Fruit fly (Drosophila melanogaster) ovary, adult (tissue): Measurements from ENCODE around the gene MBD-like.

Experiments
- CG17801 ChIP-seq: fragments of 200-800 bp; optimal IDR thresholded peaks from 2 replicates; lab custom pipeline; 2019; ENCODE audit warnings: missing biosample characterization, mild to moderate bottlenecking, missing genetic modification characterization, moderate library complexity; ENCODE audit not compliant: partially characterized antibody

The MBD-like gene

DNA sequence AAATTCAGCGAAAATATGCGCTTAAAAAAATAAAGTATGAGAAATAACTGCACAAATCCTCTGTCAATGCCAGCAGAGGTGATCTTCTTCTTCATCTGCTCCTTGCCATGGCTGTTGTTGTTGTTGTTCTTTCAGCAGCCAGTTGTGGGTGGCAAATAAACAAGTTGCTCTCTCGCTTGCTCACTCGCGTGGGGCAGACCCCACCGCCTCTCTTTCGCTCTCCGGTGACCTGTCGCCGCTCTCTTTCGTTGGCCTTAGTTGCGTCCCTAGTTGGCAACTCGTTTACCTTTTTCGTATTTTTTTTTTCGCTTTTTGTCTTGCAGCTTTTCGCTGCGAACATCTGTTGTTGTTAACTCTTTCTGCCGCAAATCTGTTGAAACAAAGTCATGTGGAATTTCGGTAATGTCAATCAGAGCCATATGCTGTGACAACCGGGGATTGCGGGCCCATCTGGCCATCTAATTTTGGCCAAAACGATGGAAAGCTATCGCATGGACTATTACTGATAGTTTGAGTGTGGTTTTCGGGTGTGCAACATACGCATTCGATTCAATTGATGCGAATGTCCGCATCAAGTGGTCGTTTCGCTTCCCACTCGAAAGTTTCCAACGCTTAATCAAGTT is 24.9 kb upstream of the MBD-like start:
- TF ChIP-seq CG17801 (GFP tag; lab: Kevin White, UChicago) = no peak

DNA sequence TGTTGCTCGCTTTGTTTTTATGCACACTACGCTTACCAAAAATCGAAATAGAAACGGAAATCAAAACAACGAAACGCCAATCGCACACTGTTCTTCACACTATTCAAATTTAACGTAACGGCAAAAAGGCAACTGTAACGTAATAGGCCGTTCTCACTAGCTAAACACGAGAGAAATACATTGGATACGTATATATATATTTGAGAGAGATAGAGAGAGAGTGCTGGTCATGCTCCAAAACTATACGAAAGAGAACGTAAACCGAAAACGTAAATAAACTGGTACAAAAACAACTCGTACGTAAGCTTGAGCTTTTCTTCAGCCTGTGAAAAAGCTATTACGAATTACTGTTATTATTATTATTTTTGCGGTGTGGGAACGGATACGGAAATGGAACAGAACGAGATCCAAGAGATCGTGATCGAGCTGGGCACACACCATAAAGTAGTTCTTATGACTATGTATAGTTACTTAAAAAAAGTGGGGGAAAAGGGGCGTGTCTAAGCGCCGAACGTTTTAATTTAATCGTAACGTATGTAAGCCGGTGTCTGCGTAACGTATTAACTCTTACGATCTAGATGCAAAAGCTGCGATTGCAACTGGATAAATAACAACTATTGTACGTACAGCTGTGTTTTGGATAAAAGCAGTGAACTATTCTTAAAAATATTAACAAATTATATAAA is 15.9 kb upstream of the MBD-like start:
- no peak for TF ChIP-seq CG17801 (GFP tag; lab: Kevin White, UChicago)

DNA sequence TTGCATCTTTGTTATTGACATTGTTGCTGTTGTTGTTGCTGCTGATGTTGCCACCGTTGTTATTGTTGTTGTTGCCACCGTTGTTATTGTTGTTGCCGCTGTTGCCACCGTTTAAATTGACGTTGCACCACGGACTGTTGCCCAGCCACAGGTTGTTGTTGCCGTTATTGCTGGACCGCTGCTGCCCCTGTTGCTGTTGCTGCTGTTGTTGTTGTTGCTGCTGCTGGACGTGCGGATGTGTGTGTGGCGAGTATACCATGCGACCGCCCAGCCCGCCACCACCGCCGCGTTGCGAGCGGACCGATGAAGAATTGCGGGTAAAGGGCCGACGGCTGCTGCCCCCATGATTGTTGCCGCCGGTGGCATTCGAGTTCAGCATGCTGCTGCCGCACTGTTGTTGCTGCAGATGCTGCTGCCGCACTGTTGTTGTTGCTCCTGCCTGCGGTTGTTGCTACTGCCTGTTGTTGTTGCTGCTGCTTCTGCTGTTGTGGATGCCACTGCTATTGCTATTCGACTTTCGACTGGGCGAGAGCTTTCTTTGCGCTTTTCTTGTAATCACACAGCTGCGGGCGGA is 12.7 kb upstream of the MBD-like start:
- no peak for TF ChIP-seq CG17801 (GFP tag; lab: Kevin White, UChicago)

dm6 chr3R:9548769-9549168 is 10.8 kb upstream of the MBD-like start:
- TF ChIP-seq CG17801 (GFP tag; lab: Kevin White, UChicago) = no peak

- TF ChIP-seq CG17801 (GFP tag; lab: Kevin White, UChicago) = no peak
These were observed 9.1 kb upstream of the MBD-like start for dm6 chr3R:9550265-9551012.

DNA sequence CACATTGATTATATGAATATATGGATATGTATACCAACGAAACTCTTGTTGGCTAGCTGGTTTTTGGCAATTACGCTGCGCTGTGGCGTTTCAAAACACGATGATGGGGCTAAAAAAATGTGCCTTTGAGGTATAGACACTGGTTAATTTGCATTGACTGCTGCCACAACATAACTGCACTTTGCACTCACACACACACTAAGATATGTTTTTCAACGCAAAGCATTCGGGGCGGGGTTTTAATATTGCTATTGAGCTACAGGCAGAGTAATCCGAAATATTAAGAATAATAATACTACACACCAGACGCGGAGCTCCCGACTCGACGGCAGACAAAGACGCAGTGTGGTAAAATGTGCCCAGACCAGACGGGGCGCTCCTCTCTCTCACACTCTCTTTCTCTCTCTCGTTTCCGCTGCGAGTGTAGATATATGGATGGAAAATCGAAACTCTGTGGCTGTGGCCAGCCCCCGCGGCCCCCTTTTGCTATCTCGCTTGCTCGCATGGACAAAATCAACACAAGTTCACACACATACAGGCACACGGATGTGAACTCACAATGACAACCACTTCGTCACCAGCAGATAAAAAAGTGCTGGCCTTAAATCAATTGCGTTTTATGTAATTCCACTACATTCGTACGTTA is 8.4 kb upstream of the MBD-like start:
- TF ChIP-seq CG17801 (GFP tag; lab: Kevin White, UChicago) = peak; percentile 43

- TF ChIP-seq CG17801 (GFP tag; lab: Kevin White, UChicago) = no peak
These were observed 7.7 kb upstream of the MBD-like start, which contains the start of the genes mura and RnpS1 for dm6 chr3R:9551659-9552435. mura (minus strand) TSS chr3R:9551806. RnpS1 (plus strand) TSS chr3R:9552034.

dm6 chr3R:9555334-9555974 is 4.1 kb upstream of the MBD-like start, which contains the start of the genes CG9386 and BckdhA:
CG9386 (minus strand) TSS chr3R:9555408.
BckdhA (plus strand) TSS chr3R:9555785.
- no peak for TF ChIP-seq CG17801 (GFP tag; lab: Kevin White, UChicago)

- TF ChIP-seq CG17801 (GFP tag; lab: Kevin White, UChicago) = no peak
These were observed 1.6 kb downstream of the MBD-like start for dm6 chr3R:9561121-9561520.

DNA sequence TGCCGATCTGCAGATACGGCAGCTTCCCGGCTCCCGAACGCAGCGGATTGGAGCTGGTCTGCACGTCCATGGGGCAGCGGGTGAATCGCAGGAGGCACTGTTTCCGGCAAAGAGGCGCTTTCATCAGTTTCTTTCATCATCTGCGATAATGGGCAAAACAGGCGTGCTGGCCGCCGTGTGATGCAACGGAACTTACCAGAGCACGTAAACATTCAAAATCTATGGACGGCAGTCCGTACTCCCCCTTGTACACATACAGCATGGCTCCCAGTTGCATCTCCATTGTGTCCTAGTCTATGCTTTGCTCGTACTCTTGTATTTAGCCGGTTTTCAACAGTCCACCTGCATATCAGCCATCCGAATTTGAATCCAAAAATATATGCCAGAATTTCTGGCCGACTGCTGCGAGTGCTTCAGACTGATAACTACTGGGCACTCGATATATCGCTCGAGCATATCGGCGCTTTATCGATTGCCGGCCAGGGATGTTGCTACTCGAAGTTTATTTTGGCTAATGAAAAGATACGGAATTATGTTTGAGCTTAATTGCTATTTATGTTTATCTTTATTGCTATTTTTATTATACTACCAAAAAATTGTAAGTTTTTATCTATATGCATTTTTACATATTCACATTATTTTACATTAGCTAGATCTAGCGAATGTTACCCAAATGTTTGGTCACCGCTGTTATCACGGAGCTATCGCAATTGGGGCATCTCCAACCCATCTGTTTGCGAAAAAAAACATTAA is 3.9 kb downstream of the MBD-like start, which contains the start of the genes CG9393 and Vps45:
TSS of gene CG9393 (minus strand) at position 434 of the 753 bp plus-strand sequence.
TSS of gene Vps45 (plus strand) at position 685 of the 753 bp plus-strand sequence.
- TF ChIP-seq CG17801 (GFP tag; lab: Kevin White, UChicago) = peak; percentile 15

DNA sequence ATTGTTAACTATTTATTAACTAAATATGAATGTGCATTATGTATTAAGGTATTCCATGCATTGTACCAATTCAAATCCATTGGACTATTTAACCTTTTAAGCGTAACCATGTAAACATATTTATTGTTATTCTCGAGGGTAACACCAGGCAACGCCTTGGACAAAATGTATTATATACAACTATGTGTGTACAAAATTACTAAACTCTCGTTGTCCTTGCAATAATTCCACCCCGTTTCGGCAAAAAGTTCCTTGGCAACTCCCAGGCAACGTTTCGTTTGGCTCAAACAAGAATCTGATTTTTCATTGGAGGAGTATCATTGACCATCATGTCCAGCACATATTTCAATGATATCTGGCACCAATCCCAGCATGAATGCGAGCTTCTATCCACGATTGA is 6.3 kb downstream of the MBD-like start, which contains the start of gene CG16789:
TSS of gene CG16789 (plus strand) at position 301 of the 400 bp plus-strand sequence.
- TF ChIP-seq CG17801 (GFP tag; lab: Kevin White, UChicago) = no peak

- TF ChIP-seq CG17801 (GFP tag; lab: Kevin White, UChicago) = no peak
These were observed 10.6 kb downstream of the MBD-like start, which contains the start of gene CG16790 for dm6 chr3R:9570114-9570513. CG16790 (minus strand) TSS chr3R:9570214.
